Worm (Caenorhabditis elegans) whole organism, L4 larva: ENCODE measurements around the gene rsp-7.

ENCODE experiments used
- F49E8.2 ChIP-seq: sonication (generic microtip); optimal IDR thresholded peaks from 2 replicates; lab custom pipeline; 2016; ENCODE audit warnings: missing compliant biosample characterization, mild to moderate bottlenecking, missing genetic modification characterization, borderline replicate concordance
- T26A8.4 ChIP-seq: fragments of 200-800 bp; sonication (Bioruptor generic); IDR thresholded peaks from 2 replicates; pipeline ENCODE4 v1.3.6; 2022; ENCODE audit warnings: missing genetic modification characterization, missing compliant biosample characterization
- Y48G9A.11 ChIP-seq: fragments of 200-800 bp; sonication (Bioruptor generic); IDR thresholded peaks from 2 replicates; pipeline ENCODE4 v1.3.6; 2022; ENCODE audit warnings: missing genetic modification reagents, missing genetic modification characterization, missing compliant biosample characterization
- Y75B8A.6 ChIP-seq: fragments of 200-800 bp; sonication (Bioruptor generic); IDR thresholded peaks from 2 replicates; pipeline ENCODE4 v1.3.6; 2022; ENCODE audit warnings: missing genetic modification reagents, missing genetic modification characterization, missing compliant biosample characterization
- ZK546.5 ChIP-seq, 2 experiments: sonication (generic microtip); optimal IDR thresholded peaks; 2 replicates each; lab custom pipeline; 2017; ENCODE audit warnings: missing biosample characterization in 2 of 2, missing genetic modification characterization in 2 of 2
- aha-1 ChIP-seq: fragments of 150-350 bp; peaks from one replicate; lab custom pipeline; 2014; ENCODE audit warnings: missing biosample characterization, missing genetic modification characterization
- ceh-32 ChIP-seq: sonication (generic microtip); optimal IDR thresholded peaks from 2 replicates; lab custom pipeline; 2016; ENCODE audit warnings: mild to moderate bottlenecking, missing genetic modification characterization, missing compliant biosample characterization; ENCODE audit not compliant: poor library complexity
- ces-1 ChIP-seq: fragments of 150-350 bp; sonication (generic microtip); optimal IDR thresholded peaks from 4 replicates; lab custom pipeline; 2014; ENCODE audit warnings: missing biosample characterization, missing genetic modification reagents, missing genetic modification characterization
- daf-16 ChIP-seq, 3 experiments: sonication (generic microtip); optimal IDR thresholded peaks; 2 replicates each; lab custom pipeline; 2016 to 2017; ENCODE audit warnings: missing genetic modification characterization in 3 of 3, missing genetic modification reagents in 3 of 3, mild to moderate bottlenecking in 2 of 3, missing compliant biosample characterization in 2 of 3, missing biosample characterization in 1 of 3, moderate library complexity in 1 of 3
- daf-8 ChIP-seq: fragments of 200-800 bp; sonication (Bioruptor generic); IDR thresholded peaks from 2 replicates; pipeline ENCODE4 v1.3.6; 2022; ENCODE audit warnings: missing genetic modification characterization, missing compliant biosample characterization
- dmd-6 ChIP-seq: fragments of 200-800 bp; sonication (Bioruptor generic); IDR thresholded peaks from 2 replicates; pipeline ENCODE4 v1.3.6; 2022; ENCODE audit warnings: missing genetic modification reagents, missing genetic modification characterization, missing compliant biosample characterization
- dmd-9 ChIP-seq: fragments of 200-800 bp; sonication (Bioruptor generic); IDR thresholded peaks from 2 replicates; pipeline ENCODE4 v1.3.6; 2022; ENCODE audit warnings: missing genetic modification reagents, missing genetic modification characterization, missing compliant biosample characterization
- dve-1 ChIP-seq: sonication (generic microtip); optimal IDR thresholded peaks from 2 replicates; lab custom pipeline; 2017; ENCODE audit warnings: antibody characterized with exemption, mild to moderate bottlenecking, missing genetic modification characterization, missing compliant biosample characterization; ENCODE audit not compliant: insufficient read depth
- egl-43 ChIP-seq: fragments of 200-800 bp; sonication (Bioruptor generic); IDR thresholded peaks from 2 replicates; pipeline ENCODE4 v1.3.6; 2022; ENCODE audit warnings: missing genetic modification reagents, missing genetic modification characterization, missing compliant biosample characterization
- hlh-11 ChIP-seq: fragments of 200-800 bp; sonication (Bioruptor generic); optimal IDR thresholded peaks from 2 replicates; lab custom pipeline; 2018; ENCODE audit warnings: mild to moderate bottlenecking, missing genetic modification characterization, missing compliant biosample characterization
- lin-1 ChIP-seq: fragments of 200-800 bp; sonication (Bioruptor generic); IDR thresholded peaks from 2 replicates; pipeline ENCODE4 v1.3.6; 2022; ENCODE audit warnings: missing genetic modification reagents, missing genetic modification characterization, missing compliant biosample characterization
- madf-5 ChIP-seq, 2 experiments: fragments of 200-800 bp; sonication (Bioruptor generic); IDR thresholded peaks; 2 replicates each; pipeline ENCODE4 v1.3.6; 2022; ENCODE audit warnings: missing compliant biosample characterization in 2 of 2, missing genetic modification characterization in 2 of 2
- mep-1 ChIP-seq: fragments of 150-350 bp; sonication (generic microtip); optimal IDR thresholded peaks from 3 replicates; lab custom pipeline; 2014; ENCODE audit warnings: missing biosample characterization, missing genetic modification characterization
- nhr-102 ChIP-seq: sonication (generic microtip); optimal IDR thresholded peaks from 2 replicates; lab custom pipeline; 2016; ENCODE audit warnings: mild to moderate bottlenecking, missing genetic modification characterization, moderate library complexity, missing compliant biosample characterization
- nhr-111 ChIP-seq: fragments of 200-800 bp; sonication (Bioruptor generic); optimal IDR thresholded peaks from 2 replicates; lab custom pipeline; 2018; ENCODE audit warnings: mild to moderate bottlenecking, missing genetic modification characterization, missing compliant biosample characterization
- nhr-237 ChIP-seq: sonication (generic microtip); optimal IDR thresholded peaks from 2 replicates; lab custom pipeline; 2017; ENCODE audit warnings: missing biosample characterization, missing genetic modification characterization
- nhr-28 ChIP-seq: fragments of 150-350 bp; optimal IDR thresholded peaks from 2 replicates; lab custom pipeline; 2014; ENCODE audit warnings: missing biosample characterization, missing genetic modification characterization
- nhr-41 ChIP-seq: fragments of 200-800 bp; sonication (Bioruptor generic); IDR thresholded peaks from 2 replicates; pipeline ENCODE4 v1.3.6; 2022; ENCODE audit warnings: missing genetic modification reagents, missing genetic modification characterization, missing compliant biosample characterization
- nhr-76 ChIP-seq: fragments of 150-350 bp; optimal IDR thresholded peaks from 2 replicates; lab custom pipeline; 2014; ENCODE audit warnings: missing biosample characterization, missing genetic modification characterization
- pha-4 ChIP-seq, 2 experiments: fragments of 150-350 bp in 1 of 2; fragments of 200-800 bp in 1 of 2; sonication (Bioruptor generic) in 1 of 2; IDR thresholded peaks in 1 of 2; optimal IDR thresholded peaks in 1 of 2; 2 replicates each; pipeline versions ENCODE4 v1.3.6 to Lab custom; 2014 to 2022; ENCODE audit warnings: missing genetic modification characterization in 2 of 2, missing genetic modification reagents in 2 of 2, missing biosample characterization in 1 of 2, missing compliant biosample characterization in 1 of 2
- pqm-1 ChIP-seq: sonication (generic microtip); optimal IDR thresholded peaks from 2 replicates; lab custom pipeline; 2017; ENCODE audit warnings: missing biosample characterization, missing genetic modification characterization
- rbr-2 ChIP-seq: sonication (generic microtip); optimal IDR thresholded peaks from 2 replicates; lab custom pipeline; 2016; ENCODE audit warnings: missing genotype, missing genetic modification characterization, missing compliant biosample characterization
- saeg-2 ChIP-seq: fragments of 200-800 bp; sonication (Bioruptor generic); IDR thresholded peaks from 2 replicates; pipeline ENCODE4 v1.3.6; 2022; ENCODE audit warnings: missing genetic modification reagents, missing genetic modification characterization, missing compliant biosample characterization
- set-16 ChIP-seq: fragments of 200-800 bp; sonication (Bioruptor generic); IDR thresholded peaks from 2 replicates; pipeline ENCODE4 v1.3.6; 2022; ENCODE audit warnings: missing genetic modification reagents, missing genetic modification characterization, missing compliant biosample characterization
- spr-3 ChIP-seq: fragments of 200-800 bp; sonication (Bioruptor generic); optimal IDR thresholded peaks from 2 replicates; lab custom pipeline; 2018; ENCODE audit warnings: mild to moderate bottlenecking, missing genetic modification characterization, missing compliant biosample characterization
- zag-1 ChIP-seq: fragments of 150-350 bp; optimal IDR thresholded peaks from 2 replicates; lab custom pipeline; 2014; ENCODE audit warnings: missing biosample characterization, missing genetic modification characterization
- zip-2 ChIP-seq: fragments of 150-350 bp; optimal IDR thresholded peaks from 2 replicates; lab custom pipeline; 2014; ENCODE audit warnings: missing biosample characterization, missing genetic modification characterization
- ztf-11 ChIP-seq: fragments of 150-350 bp; optimal IDR thresholded peaks from 2 replicates; lab custom pipeline; 2014; ENCODE audit warnings: missing biosample characterization, missing genetic modification characterization

The rsp-7 gene

DNA sequence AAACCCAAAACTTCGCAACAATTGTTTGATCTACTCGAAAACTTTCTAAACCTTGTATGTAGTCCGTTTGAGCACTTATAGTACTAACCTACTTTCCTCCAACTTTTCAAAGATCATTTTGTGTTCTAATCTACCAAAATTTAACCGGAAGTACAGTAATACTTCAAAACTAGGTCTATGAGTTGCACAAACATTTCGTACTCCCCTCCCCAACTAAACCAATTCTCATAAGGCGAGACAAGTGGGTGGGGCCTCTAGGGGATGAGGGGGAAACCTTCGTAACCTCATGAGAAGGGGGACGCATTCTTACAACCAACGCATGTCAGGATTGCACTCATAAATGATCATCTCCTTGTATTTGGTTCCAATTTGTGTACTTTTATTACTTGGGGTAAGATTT lies 37.0 kb upstream of the rsp-7 start, which contains the start of gene cutl-9:
TSS of gene cutl-9 (plus strand) at position 301 of the 400 bp plus-strand sequence.
- TF ChIP-seq madf-5 (GFP tag; IDR thresholded peaks at IDR 0.05; lab: Robert Waterston, UW) = no peak
- TF ChIP-seq ztf-11 (tag; lab: Kevin White, UChicago) = no peak
- TF ChIP-seq Y75B8A.6 = no peak
- no peak for TF ChIP-seq dmd-9 (GFP tag; lab: Robert Waterston, UW)
- no peak for TF ChIP-seq F49E8.2 (tag; lab: Kevin White, UChicago)
- no peak for TF ChIP-seq set-16 (GFP tag; lab: Robert Waterston, UW)
- TF ChIP-seq nhr-41 (GFP tag; lab: Robert Waterston, UW) = no peak
- TF ChIP-seq lin-1 (GFP tag; lab: Robert Waterston, UW) = no peak
- TF ChIP-seq ceh-32 (tag; lab: Kevin White, UChicago) = no peak
- no peak for TF ChIP-seq saeg-2 (GFP tag; lab: Robert Waterston, UW)
- TF ChIP-seq T26A8.4 (GFP tag; lab: Robert Waterston, UW) = no peak
- no peak for TF ChIP-seq nhr-102 (tag; lab: Kevin White, UChicago)
- TF ChIP-seq mep-1 (tag; lab: Kevin White, UChicago) = no peak
- no peak for TF ChIP-seq egl-43 (GFP tag; lab: Robert Waterston, UW)
- no peak for TF ChIP-seq ZK546.5 (tag; optimal IDR thresholded peaks at IDR 0.05; lab: Kevin White, UChicago)
- TF ChIP-seq Y48G9A.11 (GFP tag; lab: Robert Waterston, UW) = no peak
- TF ChIP-seq zag-1 = no peak
- TF ChIP-seq pha-4 (GFP tag; IDR thresholded peaks at IDR 0.05; lab: Robert Waterston, UW) = no peak
- no peak for TF ChIP-seq pha-4 (tag; optimal IDR thresholded peaks at IDR 0.05; lab: Kevin White, UChicago)
- TF ChIP-seq zip-2 = no peak

DNA sequence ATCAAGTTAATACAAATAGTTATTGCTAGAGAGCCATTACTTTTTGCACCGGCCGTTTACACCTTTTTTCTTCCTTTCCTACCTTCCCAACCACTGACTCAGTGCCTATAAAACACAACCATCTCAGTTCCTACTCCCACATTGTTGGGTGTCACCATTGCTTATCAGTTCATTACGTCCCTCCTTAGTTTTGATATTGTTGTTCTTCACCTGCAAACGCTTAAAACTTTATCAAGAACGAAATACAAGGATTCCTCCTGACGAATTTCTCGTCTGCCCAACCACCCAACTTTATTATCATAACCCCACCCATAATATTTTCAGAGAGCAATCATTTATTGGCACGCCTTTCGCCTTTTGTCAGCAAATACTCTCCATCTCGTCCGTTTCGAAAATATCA lies 31.9 kb upstream of the rsp-7 start:
- TF ChIP-seq daf-16 (GFP tag; optimal IDR thresholded peaks at IDR 0.05; lab: Kevin White, UChicago) (no peak), daf-16 (tag; optimal IDR thresholded peaks at IDR 0.05; lab: Kevin White, UChicago) (peak; percentile 53), nhr-28 (tag; lab: Kevin White, UChicago) (peak; percentile 75), daf-8 (GFP tag; lab: Robert Waterston, UW) (no peak), hlh-11 (peak; percentile 67), dve-1 (tag; lab: Kevin White, UChicago) (peak; percentile 32), dmd-6 (GFP tag; lab: Robert Waterston, UW) (peak; percentile 64), aha-1 (peak; percentile 35), rbr-2 (tag; lab: Kevin White, UChicago) (no peak), pqm-1 (tag; lab: Kevin White, UChicago) (peak; percentile 90)

DNA sequence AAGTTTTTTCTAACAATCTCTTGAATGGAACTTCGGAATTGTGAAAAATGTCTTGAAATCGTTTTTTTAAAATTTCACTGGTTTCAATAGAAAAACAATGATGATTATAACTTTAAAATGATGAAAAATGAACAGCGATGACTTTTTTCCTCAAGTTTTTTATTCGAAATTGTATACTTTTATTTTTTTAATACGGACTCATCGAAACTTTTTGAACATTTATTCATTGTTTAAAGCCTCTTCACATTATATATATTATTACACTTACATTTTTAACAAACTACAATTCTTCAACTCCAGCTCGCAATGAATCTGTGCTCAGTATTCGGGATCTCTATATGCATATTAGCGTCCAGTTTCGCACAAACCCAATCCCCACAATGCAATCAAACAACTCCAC lies 31.0 kb upstream of the rsp-7 start, which contains the start of gene M28.8:
TSS of gene M28.8 (plus strand) at position 301 of the 400 bp plus-strand sequence.
- TF ChIP-seq nhr-76 (tag; lab: Kevin White, UChicago) = no peak
- no peak for TF ChIP-seq nhr-237 (tag; lab: Kevin White, UChicago)
- no peak for TF ChIP-seq ces-1 (GFP tag; lab: Kevin White, UChicago)

- TF ChIP-seq nhr-111 (GFP tag; lab: Kevin White, UChicago) (no peak), spr-3 (GFP tag; lab: Kevin White, UChicago) (no peak), pqm-1 (tag; lab: Kevin White, UChicago) (peak; percentile 63)
Observed at ce11 chrII:10630944-10631343, 28.1 kb upstream of the rsp-7 start.

- TF ChIP-seq set-16 (GFP tag; lab: Robert Waterston, UW) = peak; percentile 80; the same call in 1 of the 2 replicates
- TF ChIP-seq, all 104 proteins: peak for 1; not testable (repeated sequence) for 103
Observed at ce11 chrII:10637681-10638080, 21.3 kb upstream of the rsp-7 start.
